Worm (Caenorhabditis elegans) whole organism, early embryonic: Measurements from ENCODE around the gene dpm-1.

Experiments used
- B0310.2 ChIP-seq: sonication (generic microtip); optimal IDR thresholded peaks from 2 replicates; lab custom pipeline; 2016; ENCODE audit warnings: mild to moderate bottlenecking, missing genetic modification characterization, missing compliant biosample characterization
- aly-1 ChIP-seq: sonication (generic microtip); optimal IDR thresholded peaks from 2 replicates; lab custom pipeline; 2016; ENCODE audit warnings: missing genetic modification characterization, missing compliant biosample characterization
- ama-1 ChIP-seq: fragments of 150-350 bp; optimal IDR thresholded peaks from 2 replicates; lab custom pipeline; 2014
- ets-7 ChIP-seq: sonication (generic microtip); optimal IDR thresholded peaks from 2 replicates; lab custom pipeline; 2016; ENCODE audit warnings: missing genotype, missing genetic modification characterization, missing compliant biosample characterization
- flt-1 ChIP-seq: fragments of 200-800 bp; sonication (Bioruptor generic); IDR thresholded peaks from 2 replicates; pipeline ENCODE4 v1.3.6; 2022; ENCODE audit warnings: missing genetic modification characterization, missing compliant biosample characterization
- hmbx-1 ChIP-seq: sonication (generic microtip); optimal IDR thresholded peaks from 2 replicates; lab custom pipeline; 2016; ENCODE audit warnings: mild to moderate bottlenecking, missing genetic modification characterization, missing compliant biosample characterization
- hnd-1 ChIP-seq: sonication (generic microtip); optimal IDR thresholded peaks from 2 replicates; lab custom pipeline; 2016; ENCODE audit warnings: missing genetic modification characterization, missing compliant biosample characterization

DNA sequence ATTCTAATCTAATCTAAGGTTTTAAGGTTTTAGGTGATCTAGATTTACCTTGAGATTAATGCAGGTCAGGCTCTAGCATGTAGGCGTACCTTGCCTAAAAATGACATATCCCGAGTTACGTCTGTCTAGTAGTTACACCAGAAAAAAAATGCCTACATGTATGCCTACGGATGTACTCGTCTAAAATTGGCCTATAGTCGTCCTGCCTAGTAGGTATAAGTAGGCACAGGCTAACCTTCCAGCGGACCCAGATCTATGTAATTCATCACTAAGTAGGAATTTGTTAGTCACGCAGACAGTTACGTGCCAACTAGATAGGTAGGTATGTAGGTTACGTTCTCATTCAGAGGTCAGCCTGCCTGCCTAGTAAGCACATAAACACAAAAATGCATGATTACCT lies 21.8 kb downstream of the dpm-1 start:
- TF ChIP-seq flt-1 (GFP tag; lab: Robert Waterston, UW) (no peak), hnd-1 (no peak), ama-1 (lab: Kevin White, UChicago) (no peak), ets-7 (tag; lab: Kevin White, UChicago) (no peak), B0310.2 (tag; lab: Kevin White, UChicago) (no peak), hmbx-1 (tag; lab: Kevin White, UChicago) (no peak), aly-1 (tag; lab: Kevin White, UChicago) (no peak)
